Fruit fly (Drosophila melanogaster): ENCODE results near the gene LpR1.

LpR1 gene

DNA sequence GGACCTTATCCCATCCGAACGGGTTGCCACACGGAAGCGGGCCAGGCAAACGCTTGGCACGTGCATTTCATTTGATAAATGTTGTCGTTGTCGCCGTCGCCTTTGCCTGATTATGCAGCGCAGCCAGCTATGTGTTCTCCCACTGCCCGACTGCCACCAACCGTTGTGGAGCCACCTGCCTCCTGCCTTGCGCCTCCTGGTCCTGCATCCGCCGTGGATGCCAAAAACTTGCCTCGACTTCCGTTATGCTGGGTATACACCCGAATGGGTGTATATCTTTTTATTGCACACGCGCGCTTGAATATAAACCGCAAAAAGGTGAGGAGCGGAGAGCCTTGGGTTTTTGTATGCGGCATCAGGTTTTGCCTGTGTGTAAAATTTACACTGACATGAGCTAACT is 28.9 kb upstream of the LpR1 start:
- TF ChIP-seq br (GFP tag; optimal IDR thresholded peaks at IDR 0.05) (no peak), Dfd (GFP tag; optimal IDR thresholded peaks at IDR 0.05) (no peak), Vsx2 (GFP tag; optimal IDR thresholded peaks at IDR 0.05; ENCODE audit: partially characterized antibody) (no peak), foxo (GFP tag; optimal IDR thresholded peaks at IDR 0.05) (no peak), GATAd (GFP tag; optimal IDR thresholded peaks at IDR 0.05) (no peak), rgr (GFP tag; optimal IDR thresholded peaks at IDR 0.05) (no peak), Mio (GFP tag; optimal IDR thresholded peaks at IDR 0.05) (no peak), CrebA (GFP tag; optimal IDR thresholded peaks at IDR 0.05; ENCODE audit: borderline replicate concordance) (no peak), Sp1 (GFP tag; optimal IDR thresholded peaks at IDR 0.05) (no peak), sv (GFP tag; optimal IDR thresholded peaks at IDR 0.05) (no peak), fru (GFP tag; optimal IDR thresholded peaks at IDR 0.05) (no peak), dsf (GFP tag; optimal IDR thresholded peaks at IDR 0.05; ENCODE audit: borderline replicate concordance) (no peak), ey (GFP tag; optimal IDR thresholded peaks at IDR 0.05) (no peak), pan (optimal IDR thresholded peaks at IDR 0.05) (no peak), Jra (GFP tag; optimal IDR thresholded peaks at IDR 0.05) (no peak), Hr78 (GFP tag; optimal IDR thresholded peaks at IDR 0.05) (no peak)

DNA sequence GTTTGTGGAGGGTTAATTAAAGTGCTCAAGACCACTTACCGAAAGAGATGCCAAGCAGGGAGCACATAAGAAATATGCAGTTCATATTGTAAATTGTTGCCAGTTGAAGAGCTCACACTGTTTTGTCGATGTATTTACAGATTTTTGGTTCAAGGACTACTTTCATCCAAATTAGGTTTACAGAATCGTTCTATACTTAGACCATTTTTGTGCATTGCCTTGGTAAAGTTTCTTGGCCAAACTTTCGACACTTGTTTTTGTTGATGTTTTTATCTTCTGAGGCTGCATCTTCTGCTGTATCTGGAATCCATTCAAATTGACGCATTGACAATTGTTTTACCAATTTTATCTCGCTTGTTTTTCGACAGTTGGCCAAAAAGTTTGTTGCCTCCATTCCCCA is 27.5 kb upstream of the LpR1 start, which contains the start of gene CG31093:
CG31093 (minus strand) TSS at position 101 of the 400 bp plus-strand sequence.
- TF ChIP-seq Dfd (GFP tag; optimal IDR thresholded peaks at IDR 0.05) (no peak), foxo (GFP tag; optimal IDR thresholded peaks at IDR 0.05) (no peak), HLH106 (tag; optimal IDR thresholded peaks at IDR 0.05) (no peak)

DNA sequence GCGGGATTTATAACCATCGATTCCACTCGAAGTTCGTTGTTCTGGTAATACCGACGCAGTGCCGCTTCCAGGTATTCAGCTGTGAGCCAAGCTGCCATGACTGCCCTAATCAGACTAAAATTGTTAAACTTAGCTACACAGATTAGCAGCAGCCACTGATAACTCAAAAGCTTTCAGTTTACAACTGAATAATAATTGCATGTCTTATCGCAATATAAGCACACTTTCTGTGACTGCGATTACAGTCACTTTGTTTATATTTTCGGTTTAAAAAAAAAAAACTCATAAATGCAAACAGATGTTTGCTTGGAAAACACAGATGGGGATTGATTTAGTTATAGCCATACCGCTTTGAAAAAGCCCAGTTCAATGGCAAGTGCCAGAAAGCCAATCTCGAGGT is 26.4 kb upstream of the LpR1 start, which contains the start of gene CG31380:
CG31380 (minus strand) TSS at position 101 of the 400 bp plus-strand sequence.
- TF ChIP-seq lola (GFP tag; optimal IDR thresholded peaks at IDR 0.05) (no peak), tai (GFP tag; optimal IDR thresholded peaks at IDR 0.05) (no peak), HLH106 (tag; optimal IDR thresholded peaks at IDR 0.05) (no peak), psq (GFP tag; optimal IDR thresholded peaks at IDR 0.05) (no peak), GATAd (GFP tag; optimal IDR thresholded peaks at IDR 0.05) (no peak), rgr (GFP tag; optimal IDR thresholded peaks at IDR 0.05) (no peak), Hnf4 (GFP tag; optimal IDR thresholded peaks at IDR 0.05) (no peak), dl (GFP tag; optimal IDR thresholded peaks at IDR 0.05; ENCODE audit: insufficient read depth in 1 of 2, partially characterized antibody in 2 of 2) (no peak), sv (GFP tag; optimal IDR thresholded peaks at IDR 0.05) (no peak), Vsx2 (GFP tag; optimal IDR thresholded peaks at IDR 0.05; ENCODE audit: partially characterized antibody) (no peak), pan (optimal IDR thresholded peaks at IDR 0.05) (no peak), ey (GFP tag; optimal IDR thresholded peaks at IDR 0.05) (no peak), jim (GFP tag; optimal IDR thresholded peaks at IDR 0.05) (no peak), dmrt93B (GFP tag; optimal IDR thresholded peaks at IDR 0.05) (no peak), CG32264 (GFP tag; optimal IDR thresholded peaks at IDR 0.05) (no peak), Jra (GFP tag; optimal IDR thresholded peaks at IDR 0.05) (no peak)

DNA sequence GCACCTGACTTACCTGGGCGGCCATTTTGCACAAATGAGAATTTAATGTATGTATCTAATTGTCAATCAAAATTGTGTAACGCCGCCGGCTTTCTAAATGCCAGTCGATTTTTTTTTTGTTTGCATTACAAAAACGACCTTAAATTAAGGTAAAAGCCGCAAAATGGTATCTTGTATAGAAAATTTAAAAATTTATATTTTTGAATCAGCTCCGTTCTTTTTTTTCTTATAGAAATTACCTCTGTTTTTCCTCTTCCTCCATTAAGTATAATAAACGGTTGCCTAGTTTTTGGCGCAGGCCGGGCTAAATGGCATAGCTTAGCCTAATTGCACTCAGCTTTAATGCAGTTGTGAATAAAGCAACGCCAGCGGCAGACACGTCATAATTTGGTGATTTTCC is 24.3 kb upstream of the LpR1 start, which contains the start of gene CG4960:
CG4960 (minus strand) TSS at position 101 of the 400 bp plus-strand sequence.
- no peak for TF ChIP-seq sage (GFP tag; optimal IDR thresholded peaks at IDR 0.05)
- TF ChIP-seq Sp1 (GFP tag; optimal IDR thresholded peaks at IDR 0.05): no peak
- TF ChIP-seq Jra (GFP tag; optimal IDR thresholded peaks at IDR 0.05): no peak
- no peak for TF ChIP-seq Mio (GFP tag; optimal IDR thresholded peaks at IDR 0.05)
- TF ChIP-seq N (GFP tag; optimal IDR thresholded peaks at IDR 0.05): no peak
- TF ChIP-seq brk (GFP tag; optimal IDR thresholded peaks at IDR 0.05): no peak
- TF ChIP-seq CG9705 (GFP tag; optimal IDR thresholded peaks at IDR 0.05): no peak
- no peak for TF ChIP-seq foxo (GFP tag; optimal IDR thresholded peaks at IDR 0.05)
- TF ChIP-seq Abd-B (GFP tag; optimal IDR thresholded peaks at IDR 0.05): no peak
- no peak for TF ChIP-seq dl (GFP tag; optimal IDR thresholded peaks at IDR 0.05; ENCODE audit: insufficient read depth in 1 of 2, partially characterized antibody in 2 of 2)
- no peak for TF ChIP-seq HLH106 (tag; optimal IDR thresholded peaks at IDR 0.05)
- no peak for TF ChIP-seq jim (GFP tag; optimal IDR thresholded peaks at IDR 0.05)
- TF ChIP-seq Vsx2 (GFP tag; optimal IDR thresholded peaks at IDR 0.05; ENCODE audit: partially characterized antibody): no peak
- TF ChIP-seq Dif (GFP tag; optimal IDR thresholded peaks at IDR 0.05; ENCODE audit: partially characterized antibody): no peak
- no peak for TF ChIP-seq dsf (GFP tag; optimal IDR thresholded peaks at IDR 0.05; ENCODE audit: borderline replicate concordance)
- no peak for TF ChIP-seq br (GFP tag; optimal IDR thresholded peaks at IDR 0.05)
- no peak for TF ChIP-seq usp (GFP tag; optimal IDR thresholded peaks at IDR 0.05)
